Worm (Caenorhabditis elegans) whole organism, L4 larva: ENCODE data around the gene nyn-1.

ENCODE experiments used
- aly-2 ChIP-seq: sonication (generic microtip); optimal IDR thresholded peaks from 2 replicates; lab custom pipeline; 2018; ENCODE audit warnings: missing biosample characterization, missing genetic modification characterization
- dve-1 ChIP-seq: sonication (generic microtip); optimal IDR thresholded peaks from 2 replicates; lab custom pipeline; 2017; ENCODE audit warnings: antibody characterized with exemption, mild to moderate bottlenecking, missing genetic modification characterization, missing compliant biosample characterization; ENCODE audit not compliant: insufficient read depth
- hif-1 ChIP-seq, 2 experiments: sonication (generic microtip); optimal IDR thresholded peaks; 2 replicates each; lab custom pipeline; 2016 to 2017; ENCODE audit warnings: missing compliant biosample characterization in 2 of 2, missing genetic modification characterization in 2 of 2, missing genetic modification reagents in 2 of 2, missing genotype in 2 of 2, mild to moderate bottlenecking in 1 of 2
- hmg-1.1 ChIP-seq: fragments of 200-800 bp; sonication (Bioruptor generic); IDR thresholded peaks from 2 replicates; pipeline ENCODE4 v1.3.6; 2022; ENCODE audit warnings: missing genetic modification reagents, missing genetic modification characterization, missing compliant biosample characterization
- lin-15B ChIP-seq: fragments of 150-350 bp; sonication (generic microtip); optimal IDR thresholded peaks from 3 replicates; lab custom pipeline; 2014; ENCODE audit warnings: missing biosample characterization, missing genetic modification characterization
- lsy-2 ChIP-seq, 2 experiments: fragments of 150-350 bp in 1 of 2; sonication (generic microtip) in 1 of 2; optimal IDR thresholded peaks; 2 replicates each; lab custom pipeline; 2014 to 2017; ENCODE audit warnings: missing biosample characterization in 2 of 2, missing genetic modification characterization in 2 of 2
- nhr-237 ChIP-seq: sonication (generic microtip); optimal IDR thresholded peaks from 2 replicates; lab custom pipeline; 2017; ENCODE audit warnings: missing biosample characterization, missing genetic modification characterization
- nhr-77 ChIP-seq: fragments of 150-350 bp; optimal IDR thresholded peaks from 2 replicates; lab custom pipeline; 2014; ENCODE audit warnings: missing biosample characterization, missing genetic modification characterization
- set-16 ChIP-seq: fragments of 200-800 bp; sonication (Bioruptor generic); IDR thresholded peaks from 2 replicates; pipeline ENCODE4 v1.3.6; 2022; ENCODE audit warnings: missing genetic modification reagents, missing genetic modification characterization, missing compliant biosample characterization
- snpc-4 ChIP-seq: fragments of 150-350 bp; optimal IDR thresholded peaks from 2 replicates; lab custom pipeline; 2014; ENCODE audit warnings: missing biosample characterization, missing genetic modification characterization

ce11 chrIV:13726630-13727029 is 39.8 kb upstream of the nyn-1 start, which contains the start of gene ent-4:
- no peak for TF ChIP-seq aly-2
- no peak for TF ChIP-seq set-16 (GFP tag; lab: Robert Waterston, UW)
- TF ChIP-seq hmg-1.1 (GFP tag; lab: Robert Waterston, UW): no peak
- TF ChIP-seq snpc-4 (tag; lab: Kevin White, UChicago): no peak
- no peak for TF ChIP-seq nhr-77
- TF ChIP-seq dve-1 (tag; lab: Kevin White, UChicago): no peak
- no peak for TF ChIP-seq hif-1 (tag; optimal IDR thresholded peaks at IDR 0.05; lab: Kevin White, UChicago)
- no peak for TF ChIP-seq nhr-237
- TF ChIP-seq lsy-2 (tag; optimal IDR thresholded peaks at IDR 0.05; lab: Kevin White, UChicago): no peak
- TF ChIP-seq lin-15B (tag; lab: Kevin White, UChicago): no peak
